Worm (Caenorhabditis elegans) whole organism, midembryonic: Measurements from ENCODE around the gene ced-9.

ENCODE experiments used
- T22C8.4 ChIP-seq: fragments of 200-800 bp; sonication (Bioruptor generic); IDR thresholded peaks from 2 replicates; pipeline ENCODE4 v1.3.6; 2022; ENCODE audit warnings: missing genetic modification characterization, missing compliant biosample characterization
- flt-1 ChIP-seq: fragments of 200-800 bp; sonication (Bioruptor generic); IDR thresholded peaks from 2 replicates; pipeline ENCODE4 v1.3.6; 2022; ENCODE audit warnings: missing genetic modification characterization, missing compliant biosample characterization
- klf-2 ChIP-seq: fragments of 200-800 bp; sonication (Bioruptor generic); conservative IDR thresholded peaks from 2 replicates; pipeline ENCODE4 v1.3.6; 2022; ENCODE audit warnings: missing genetic modification reagents, missing genetic modification characterization, missing compliant biosample characterization
- med-1 ChIP-seq: sonication (generic microtip); optimal IDR thresholded peaks from 2 replicates; lab custom pipeline; 2017; ENCODE audit warnings: missing genetic modification characterization, mild to moderate bottlenecking, missing compliant biosample characterization, antibody characterized with exemption, missing genetic modification reagents; ENCODE audit not compliant: insufficient read depth
- ztf-23 ChIP-seq: fragments of 200-800 bp; sonication (Bioruptor generic); IDR thresholded peaks from 2 replicates; pipeline ENCODE4 v1.3.6; 2022; ENCODE audit warnings: missing genetic modification reagents, missing genetic modification characterization, missing compliant biosample characterization
- ztf-29 ChIP-seq: fragments of 200-800 bp; sonication (Bioruptor generic); IDR thresholded peaks from 2 replicates; pipeline ENCODE4 v1.3.6; 2022; ENCODE audit warnings: missing genetic modification reagents, missing genetic modification characterization, missing compliant biosample characterization

ce11 chrIII:10380640-10381039, 45.7 kb downstream of the ced-9 start:
- TF ChIP-seq klf-2 (no peak), med-1 (GFP tag; lab: Kevin White, UChicago) (no peak), flt-1 (GFP tag; lab: Robert Waterston, UW) (no peak), T22C8.4 (GFP tag; lab: Robert Waterston, UW) (no peak), ztf-29 (GFP tag; lab: Robert Waterston, UW) (no peak), ztf-23 (GFP tag; lab: Robert Waterston, UW) (no peak)
